Worm (Caenorhabditis elegans): ENCODE results near the gene F44A2.5.

ce11 chrV:9312377-9312776 is 14.9 kb downstream of the F44A2.5 start:
- TF ChIP-seq W03F9.2 (tag; optimal IDR thresholded peaks at IDR 0.05) (no peak), dao-5 (tag; optimal IDR thresholded peaks at IDR 0.05) (no peak), him-1 (tag; optimal IDR thresholded peaks at IDR 0.05) (no peak)

All from whole organism, L4/young adult.